Worm (Caenorhabditis elegans): ENCODE results near the gene rpl-18.

DNA sequence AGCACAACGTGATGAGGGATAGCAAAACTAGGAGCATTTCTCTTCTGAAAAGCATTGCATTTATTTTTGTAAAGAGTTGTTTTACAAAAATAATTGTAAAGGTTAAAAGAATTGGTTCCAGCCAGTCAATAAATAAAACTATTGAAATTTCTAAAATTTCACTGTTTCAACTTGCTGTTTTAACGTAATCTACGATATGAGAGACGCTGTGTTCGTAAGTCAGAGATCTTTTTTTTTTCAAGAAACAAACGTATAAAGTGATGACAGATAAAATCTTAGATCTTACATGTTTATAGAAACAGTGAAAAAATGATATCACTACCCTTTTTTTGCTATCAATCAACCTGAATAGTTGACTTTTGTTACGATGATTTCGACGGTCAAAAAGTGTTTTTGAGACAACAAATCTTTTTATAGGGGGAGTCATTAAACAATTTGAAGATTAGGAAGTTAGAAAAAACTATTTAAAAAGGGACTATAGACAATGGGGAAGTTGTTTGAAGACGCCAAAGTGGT lies 20.3 kb downstream of the rpl-18 start, which contains the start of gene Y45F10D.6:
- TF ChIP-seq dao-5 (tag; optimal IDR thresholded peaks at IDR 0.05) (no peak), him-1 (tag; optimal IDR thresholded peaks at IDR 0.05) (no peak)

Measured in whole organism, L4/young adult.